Fruit fly (Drosophila melanogaster): ENCODE measurements around the gene tin.

tin gene

DNA sequence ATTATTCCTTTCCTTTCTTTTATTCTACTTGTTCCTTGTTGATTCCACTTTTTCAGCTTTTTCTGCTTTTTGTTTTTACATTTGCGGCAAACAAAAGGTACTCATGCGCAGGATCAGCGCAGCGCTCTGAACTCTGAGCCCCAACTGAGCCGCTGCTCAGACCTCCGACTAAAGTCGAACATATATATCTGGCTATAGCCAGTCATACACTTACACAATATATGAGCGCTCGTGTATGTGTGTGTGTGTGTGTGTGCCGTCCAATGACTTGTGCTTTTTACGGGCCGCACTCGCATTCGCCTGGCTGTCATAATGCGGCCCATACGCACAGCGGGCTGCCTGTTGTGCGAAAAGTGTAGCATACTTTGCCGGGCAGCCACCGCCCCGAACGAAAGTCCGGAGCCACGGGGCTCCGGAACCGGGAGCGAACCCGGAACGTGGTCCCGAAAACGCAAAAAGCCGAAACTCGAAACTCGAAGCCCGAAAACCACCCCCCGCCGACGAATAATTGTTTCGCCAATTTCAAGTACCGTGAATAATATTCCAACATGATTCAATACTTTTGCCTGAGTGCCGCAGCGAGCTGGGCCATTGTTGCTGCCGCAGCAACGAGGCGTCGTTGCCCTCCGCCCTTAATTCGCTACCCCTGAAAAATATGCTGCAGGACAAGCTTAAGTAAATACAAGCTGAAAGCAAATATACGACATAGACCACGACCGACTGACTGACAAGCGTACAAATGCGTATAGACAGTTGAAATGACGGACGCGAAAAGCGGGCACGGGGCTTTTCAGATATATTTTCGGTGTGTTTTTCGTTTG is 39.1 kb upstream of the tin start (continued):
- peak; percentile 57 for TF ChIP-seq seq (GFP tag; IDR thresholded peaks at IDR 0.05)
- TF ChIP-seq CG6791 (GFP tag; IDR thresholded peaks at IDR 0.05; ENCODE audit: partially characterized antibody): 0 out of 3 replicates have a peak, but pooled peaks have one; percentile 7
- no peak for TF ChIP-seq az2 (GFP tag; optimal IDR thresholded peaks at IDR 0.05)
- no peak for TF ChIP-seq CG17186 (GFP tag; optimal IDR thresholded peaks at IDR 0.05)
- peak; percentile 31 for TF ChIP-seq cg (GFP tag; optimal IDR thresholded peaks at IDR 0.05)
- peak; percentile 92 for TF ChIP-seq CG15514 (GFP tag; optimal IDR thresholded peaks at IDR 0.05)
- TF ChIP-seq CG1602 (GFP tag; optimal IDR thresholded peaks at IDR 0.05): no peak
- peak; percentile 54 for TF ChIP-seq Ets65A (GFP tag)
- peak; percentile 13 for TF ChIP-seq CG18599 (GFP tag; optimal IDR thresholded peaks at IDR 0.05)

DNA sequence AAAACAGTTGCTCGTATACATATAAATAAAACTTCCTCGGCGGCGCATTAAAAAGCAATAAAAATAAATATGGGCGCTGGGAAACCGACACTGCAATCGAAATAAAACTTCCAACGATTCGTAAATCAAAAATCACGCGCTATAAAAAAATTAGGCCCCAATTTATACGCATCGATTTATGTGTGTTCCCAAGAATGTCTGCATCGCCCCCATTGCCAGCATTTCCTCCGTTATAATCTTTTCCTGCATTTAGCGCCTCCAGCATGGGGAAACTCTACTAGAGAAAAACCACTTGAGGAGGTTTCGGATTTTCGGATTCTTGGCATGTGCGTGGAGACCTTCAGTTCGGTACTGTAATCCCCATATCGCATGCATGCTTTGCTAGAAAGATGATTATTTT is 35.5 kb upstream of the tin start:
- TF ChIP-seq unpg (GFP tag; optimal IDR thresholded peaks at IDR 0.05) (no peak), slbo (GFP tag; IDR thresholded peaks at IDR 0.05) (no peak), CG4424 (GFP tag; optimal IDR thresholded peaks at IDR 0.05) (no peak), sd (tag; optimal IDR thresholded peaks at IDR 0.05) (peak; percentile 82), Dek (tag; optimal IDR thresholded peaks at IDR 0.05) (no peak), Optix (GFP tag; IDR thresholded peaks at IDR 0.05) (no peak), CG7745 (tag; optimal IDR thresholded peaks at IDR 0.05) (peak; percentile 5), oc (tag; optimal IDR thresholded peaks at IDR 0.05) (peak; percentile 52), Rx (GFP tag; IDR thresholded peaks at IDR 0.05) (no peak), CG17829 (tag; optimal IDR thresholded peaks at IDR 0.05) (no peak), twi (tag; optimal IDR thresholded peaks at IDR 0.05) (no peak), CG2199 (GFP tag; IDR thresholded peaks at IDR 0.05) (0 out of 3 replicates have a peak, but pooled peaks have one; percentile 24), gcm (GFP tag; optimal IDR thresholded peaks at IDR 0.05) (peak; percentile 18), CG32532 (GFP tag; IDR thresholded peaks at IDR 0.05) (no peak), sna (GFP tag; IDR thresholded peaks at IDR 0.05; ENCODE audit: partially characterized antibody) (no peak), CG15073 (GFP tag; optimal IDR thresholded peaks at IDR 0.05) (no peak), CG12071 (GFP tag; optimal IDR thresholded peaks at IDR 0.05) (no peak), run (tag; optimal IDR thresholded peaks at IDR 0.05) (peak; percentile 5), CG17912 (GFP tag; optimal IDR thresholded peaks at IDR 0.05) (no peak), abd-A (tag; optimal IDR thresholded peaks at IDR 0.05) (peak; percentile 27), Abd-B (GFP tag; optimal IDR thresholded peaks at IDR 0.05) (no peak), CG10209 (GFP tag; optimal IDR thresholded peaks at IDR 0.05) (no peak), kah (GFP tag; optimal IDR thresholded peaks at IDR 0.05) (peak; percentile 26), kni (GFP tag; optimal IDR thresholded peaks at IDR 0.05) (peak; percentile 23), CG12744 (GFP tag; optimal IDR thresholded peaks at IDR 0.05) (no peak)

DNA sequence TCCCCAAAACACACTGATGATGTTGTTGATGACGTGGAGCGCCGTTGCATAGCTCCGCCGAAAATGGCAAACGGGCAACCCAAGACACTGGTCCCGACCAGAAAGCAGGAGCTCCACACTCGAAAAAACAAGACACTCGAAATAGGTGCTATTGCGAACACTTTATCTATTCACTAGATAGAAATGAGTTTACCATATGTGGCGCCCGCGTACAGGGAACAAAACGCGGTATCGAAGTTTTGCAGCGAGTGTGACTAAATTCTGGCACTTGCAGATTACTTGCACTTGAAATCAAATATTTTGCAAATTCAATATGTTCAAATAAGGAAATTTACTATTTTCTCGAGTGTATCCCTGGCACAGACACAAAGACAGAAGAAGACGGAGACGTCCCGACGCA is 33.8 kb upstream of the tin start:
- TF ChIP-seq Hmr (GFP tag; optimal IDR thresholded peaks at IDR 0.05): no peak
- TF ChIP-seq CG8290 (GFP tag; optimal IDR thresholded peaks at IDR 0.05): no peak
- TF ChIP-seq CG8290 (tag; optimal IDR thresholded peaks at IDR 0.05): no peak
- no peak for TF ChIP-seq Oli (tag; optimal IDR thresholded peaks at IDR 0.05)
- TF ChIP-seq scrt (GFP tag; optimal IDR thresholded peaks at IDR 0.05): no peak
- peak; percentile 6 for TF ChIP-seq CG2678 (tag; optimal IDR thresholded peaks at IDR 0.05)
- TF ChIP-seq bsh (GFP tag; optimal IDR thresholded peaks at IDR 0.05): peak in 1 of 2 experiments; percentile 58
- peak; percentile 46 for TF ChIP-seq nom (GFP tag; optimal IDR thresholded peaks at IDR 0.05)
- TF ChIP-seq Ets65A (GFP tag): peak; percentile 84
- peak; percentile 12 for TF ChIP-seq gem (tag; optimal IDR thresholded peaks at IDR 0.05)
- 0 out of 3 replicates have a peak, but pooled peaks have one; percentile 27 for TF ChIP-seq row (GFP tag; IDR thresholded peaks at IDR 0.05)
- TF ChIP-seq CG18599 (GFP tag; optimal IDR thresholded peaks at IDR 0.05): peak; percentile 21
- TF ChIP-seq Drgx (GFP tag; IDR thresholded peaks at IDR 0.05): peak; percentile 56; the same call in 1 of the 2 replicates
- peak; percentile 78 for TF ChIP-seq Med (GFP tag)
- TF ChIP-seq CG4328 (GFP tag; optimal IDR thresholded peaks at IDR 0.05): no peak

Measured in whole organism, embryonic.